Worm (Caenorhabditis elegans) whole organism, L3 larva: ENCODE measurements around the gene fbxa-29.

ENCODE experiments used
- ceh-16 ChIP-seq: sonication (generic microtip); optimal IDR thresholded peaks from 2 replicates; lab custom pipeline; 2017; ENCODE audit warnings: missing biosample characterization, missing genetic modification characterization
- lin-39 ChIP-seq: fragments of 150-350 bp; optimal IDR thresholded peaks from 2 replicates; lab custom pipeline; 2018; ENCODE audit warnings: missing biosample characterization, missing genetic modification reagents, missing genetic modification characterization
- nfya-1 ChIP-seq: sonication (generic microtip); optimal IDR thresholded peaks from 2 replicates; lab custom pipeline; 2017; ENCODE audit warnings: missing genetic modification characterization, mild to moderate bottlenecking, missing compliant biosample characterization, antibody characterized with exemption, moderate library complexity; ENCODE audit not compliant: insufficient read depth
- nhr-11 ChIP-seq: fragments of 150-350 bp; optimal IDR thresholded peaks from 2 replicates; lab custom pipeline; 2014; ENCODE audit warnings: missing biosample characterization, missing genetic modification characterization
- nhr-12 ChIP-seq: fragments of 150-350 bp; optimal IDR thresholded peaks from 2 replicates; lab custom pipeline; 2014; ENCODE audit warnings: missing biosample characterization, missing genetic modification characterization
- nhr-28 ChIP-seq: fragments of 150-350 bp; optimal IDR thresholded peaks from 2 replicates; lab custom pipeline; 2014; ENCODE audit warnings: missing biosample characterization, missing genetic modification characterization
- nhr-76 ChIP-seq: fragments of 150-350 bp; sonication (generic microtip); optimal IDR thresholded peaks from 5 replicates; lab custom pipeline; 2014; ENCODE audit warnings: missing biosample characterization, missing genetic modification characterization
- sea-2 ChIP-seq: fragments of 150-350 bp; sonication (generic microtip); optimal IDR thresholded peaks from 4 replicates; lab custom pipeline; 2014; ENCODE audit warnings: missing biosample characterization, missing genetic modification reagents, missing genetic modification characterization
- unc-62 ChIP-seq: fragments of 150-350 bp; sonication (generic microtip); optimal IDR thresholded peaks from 4 replicates; lab custom pipeline; 2014; ENCODE audit warnings: missing biosample characterization, missing genetic modification reagents, missing genetic modification characterization
- ztf-11 ChIP-seq: fragments of 150-350 bp; optimal IDR thresholded peaks from 2 replicates; lab custom pipeline; 2014; ENCODE audit warnings: missing biosample characterization, missing genetic modification characterization

DNA sequence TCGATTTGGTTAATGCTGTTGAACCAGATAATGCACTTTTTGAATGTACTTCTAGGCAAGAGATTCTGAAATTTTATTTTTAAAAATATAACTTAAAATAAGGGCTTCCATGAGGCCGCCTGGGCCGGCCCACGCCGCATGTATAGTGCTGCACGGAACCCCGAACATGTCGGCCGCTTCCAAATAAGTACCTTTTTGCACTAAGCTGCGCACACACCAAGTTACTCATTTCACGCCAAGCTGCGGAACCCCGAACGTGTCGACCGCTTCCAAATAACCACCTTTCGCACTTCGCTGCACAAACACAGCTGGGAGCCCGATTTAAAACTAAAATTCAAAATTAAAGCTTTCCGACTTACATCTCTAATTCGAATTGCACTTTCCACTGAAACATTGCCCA lies 37.9 kb upstream of the fbxa-29 start:
- TF ChIP-seq ztf-11 (tag; lab: Kevin White, UChicago) (no peak), nhr-28 (no peak), lin-39 (tag; lab: Kevin White, UChicago) (no peak), nhr-76 (tag; lab: Kevin White, UChicago) (no peak), nfya-1 (tag; lab: Kevin White, UChicago) (no peak), unc-62 (GFP tag; lab: Kevin White, UChicago) (no peak), nhr-12 (tag; lab: Kevin White, UChicago) (no peak), nhr-11 (tag; lab: Kevin White, UChicago) (no peak), ceh-16 (no peak), sea-2 (GFP tag; lab: Kevin White, UChicago) (no peak)
